Fruit fly (Drosophila melanogaster) whole organism, wandering third instar larva: ENCODE data around the gene CG14210.

Experiments
- Dif ChIP-seq: fragments of 200-275, 200-300 bp; sonication (Bioruptor generic); optimal IDR thresholded peaks from 2 replicates; lab custom pipeline; 2018; ENCODE audit warnings: missing biosample characterization, missing genetic modification characterization; ENCODE audit not compliant: partially characterized antibody
- HLH106 ChIP-seq: fragments of 200-800 bp; optimal IDR thresholded peaks from 3 replicates; lab custom pipeline; 2019; ENCODE audit warnings: missing biosample characterization, mild to moderate bottlenecking, missing genetic modification characterization, moderate library complexity
- Myc ChIP-seq: fragments of >200 bp; optimal IDR thresholded peaks from 2 replicates; lab custom pipeline; 2017
- OdsH ChIP-seq: fragments of 200-800 bp; sonication (Bioruptor generic); optimal IDR thresholded peaks from 2 replicates; lab custom pipeline; 2016; ENCODE audit warnings: missing biosample characterization, mild to moderate bottlenecking, missing genetic modification characterization
- dl ChIP-seq, 2 experiments: fragments of 175-275, 200-275 bp in 1 of 2; fragments of 200-275 bp in 1 of 2; sonication (Bioruptor generic); optimal IDR thresholded peaks; lab custom pipeline; 2018; ENCODE audit warnings: mild to moderate bottlenecking in 2 of 2, missing biosample characterization in 2 of 2, missing genetic modification characterization in 2 of 2, moderate library complexity in 2 of 2; ENCODE audit not compliant: partially characterized antibody in 2 of 2, insufficient read depth in 1 of 2
- h ChIP-seq: fragments of 200-800 bp; sonication (Bioruptor generic); optimal IDR thresholded peaks from 3 replicates; lab custom pipeline; 2016; ENCODE audit warnings: missing biosample characterization, mild to moderate bottlenecking, missing genetic modification characterization
- jim ChIP-seq: fragments of 175-275, 200-325 bp; sonication (Bioruptor generic); optimal IDR thresholded peaks from 2 replicates; lab custom pipeline; 2016; ENCODE audit warnings: missing biosample characterization, mild to moderate bottlenecking, missing genetic modification characterization
- lola ChIP-seq: fragments of >200 bp; optimal IDR thresholded peaks from 2 replicates; lab custom pipeline; 2017; ENCODE audit warnings: missing biosample characterization, missing genetic modification characterization

DNA sequence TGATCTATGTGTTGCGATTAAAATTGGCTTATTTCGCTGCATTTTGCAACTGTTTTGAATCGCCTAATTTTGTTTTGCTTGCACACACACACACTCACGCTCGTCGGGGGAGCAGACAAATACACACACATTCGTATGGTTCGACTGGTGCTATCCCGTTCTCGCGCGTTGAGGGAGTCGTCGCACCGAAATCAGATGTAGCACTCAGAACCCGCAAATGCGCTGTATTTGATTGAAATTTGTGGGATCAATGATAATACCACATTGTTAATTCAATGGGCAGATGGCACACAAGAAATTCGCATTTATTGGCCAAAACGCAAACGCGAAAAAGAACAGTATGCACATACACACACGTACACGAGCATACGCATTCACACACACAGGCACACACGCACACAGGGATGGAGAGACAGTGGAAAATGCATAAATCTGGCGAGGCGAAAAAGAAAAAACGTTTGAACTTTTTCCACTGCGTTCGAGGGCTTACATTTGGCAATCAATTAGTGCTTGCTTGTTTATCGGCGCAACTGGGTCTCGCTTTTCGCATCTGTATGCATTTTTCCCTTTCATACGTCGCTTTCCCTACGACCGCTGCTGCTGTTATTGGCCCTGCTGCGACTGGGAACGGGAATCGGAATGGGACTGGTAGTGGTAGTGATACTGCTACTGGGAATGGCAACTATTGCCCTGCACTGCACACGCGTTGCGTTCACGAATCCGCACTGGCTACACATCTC, 36.9 kb upstream of the CG14210 start:
- TF ChIP-seq lola, result no peak
- no peak for TF ChIP-seq HLH106 (tag; lab: Kevin White, UChicago)
- no peak for TF ChIP-seq dl (GFP tag; optimal IDR thresholded peaks at IDR 0.05; lab: Kevin White, UChicago; ENCODE audit: insufficient read depth in 1 of 2, partially characterized antibody in 2 of 2)
- peak; percentile 33 for TF ChIP-seq h (GFP tag; lab: Kevin White, UChicago)
- no peak for TF ChIP-seq Myc (lab: Kevin White, UChicago)
- TF ChIP-seq Dif (GFP tag; lab: Kevin White, UChicago), result no peak
- no peak for TF ChIP-seq OdsH (GFP tag; lab: Kevin White, UChicago)
- TF ChIP-seq jim, result no peak
